Worm (Caenorhabditis elegans) whole organism, L1 larva: ENCODE results near the gene npr-21.

Experiments used
- C04F5.9 ChIP-seq: sonication (generic microtip); optimal IDR thresholded peaks from 2 replicates; lab custom pipeline; 2016; ENCODE audit warnings: missing genetic modification characterization, missing compliant biosample characterization
- Y116A8C.19 ChIP-seq: sonication (generic microtip); optimal IDR thresholded peaks from 2 replicates; lab custom pipeline; 2016; ENCODE audit warnings: missing compliant biosample characterization, missing genetic modification characterization, borderline replicate concordance
- aha-1 ChIP-seq: fragments of 150-350 bp; optimal IDR thresholded peaks from 2 replicates; lab custom pipeline; 2014; ENCODE audit warnings: missing biosample characterization, missing genetic modification characterization
- aly-2 ChIP-seq: fragments of 150-350 bp; optimal IDR thresholded peaks from 2 replicates; lab custom pipeline; 2014; ENCODE audit warnings: missing biosample characterization, missing genetic modification characterization
- ama-1 ChIP-seq: fragments of 150-350 bp; optimal IDR thresholded peaks from 2 replicates; lab custom pipeline; 2014
- ceh-63 ChIP-seq: fragments of 200-800 bp; sonication (Bioruptor generic); optimal IDR thresholded peaks from 2 replicates; lab custom pipeline; 2018; ENCODE audit warnings: mild to moderate bottlenecking, missing genetic modification characterization, missing compliant biosample characterization
- ceh-82 ChIP-seq, 3 experiments: fragments of 150-350 bp in 1 of 3; sonication (generic microtip) in 2 of 3; optimal IDR thresholded peaks; 2 replicates each; lab custom pipeline; 2014 to 2017; ENCODE audit warnings: missing biosample characterization in 3 of 3, missing genetic modification characterization in 3 of 3
- ceh-88 ChIP-seq: fragments of 200-800 bp; sonication (Bioruptor generic); IDR thresholded peaks from 2 replicates; pipeline ENCODE4 v1.3.6; 2022; ENCODE audit warnings: missing genetic modification characterization, missing compliant biosample characterization
- ceh-90 ChIP-seq: sonication (generic microtip); optimal IDR thresholded peaks from 2 replicates; lab custom pipeline; 2016; ENCODE audit warnings: missing genetic modification characterization, missing compliant biosample characterization
- dpl-1 ChIP-seq, 3 experiments: fragments of 150-350 bp in 2 of 3; sonication (generic microtip) in 1 of 3; optimal IDR thresholded peaks; 2 replicates each; lab custom pipeline; 2014 to 2017; ENCODE audit warnings: missing biosample characterization in 3 of 3, missing genetic modification characterization in 3 of 3, missing genetic modification reagents in 3 of 3
- efl-1 ChIP-seq, 4 experiments: fragments of 150-350 bp; optimal IDR thresholded peaks in 3 of 4; peaks in 1 of 4; 1 replicate in 1 of 4; 2 replicates in 3 of 4; lab custom pipeline; 2014; ENCODE audit warnings: missing biosample characterization in 2 of 4, missing genetic modification characterization in 2 of 4, missing genetic modification reagents in 2 of 4
- efl-3 ChIP-seq: fragments of 200-800 bp; sonication (Bioruptor generic); optimal IDR thresholded peaks from 2 replicates; lab custom pipeline; 2018; ENCODE audit warnings: mild to moderate bottlenecking, missing genetic modification characterization, missing compliant biosample characterization
- egl-13 ChIP-seq: sonication (generic microtip); optimal IDR thresholded peaks from 2 replicates; lab custom pipeline; 2016; ENCODE audit warnings: missing genotype, missing genetic modification reagents, missing genetic modification characterization, missing compliant biosample characterization
- elt-2 ChIP-seq: sonication (generic microtip); optimal IDR thresholded peaks from 2 replicates; lab custom pipeline; 2016; ENCODE audit warnings: missing genetic modification characterization, mild to moderate bottlenecking, inconsistent platforms, missing compliant biosample characterization, missing genetic modification reagents
- elt-3 ChIP-seq, 6 experiments: fragments of 150-350 bp in 1 of 6; sonication (generic microtip); optimal IDR thresholded peaks; 2 replicates each; lab custom pipeline; 2017 to 2018; ENCODE audit warnings: missing biosample characterization in 6 of 6, missing genetic modification characterization in 6 of 6, inconsistent platforms in 1 of 6
- ets-5 ChIP-seq: fragments of 200-800 bp; sonication (Bioruptor generic); IDR thresholded peaks from 2 replicates; pipeline ENCODE4 v1.3.6; 2022; ENCODE audit warnings: missing genetic modification characterization, missing compliant biosample characterization
- fkh-10 ChIP-seq: sonication (generic microtip); optimal IDR thresholded peaks from 2 replicates; lab custom pipeline; 2017; ENCODE audit warnings: missing biosample characterization, missing genetic modification reagents, missing genetic modification characterization
- fos-1 ChIP-seq: fragments of 150-350 bp; optimal IDR thresholded peaks from 2 replicates; lab custom pipeline; 2014; ENCODE audit warnings: missing biosample characterization, missing genetic modification characterization
- grh-1 ChIP-seq: fragments of 200-800 bp; sonication (Bioruptor generic); IDR thresholded peaks from 2 replicates; pipeline ENCODE4 v1.3.6; 2022; ENCODE audit warnings: missing genetic modification reagents, missing genetic modification characterization, missing compliant biosample characterization
- hpl-2 ChIP-seq: fragments of 150-350 bp; optimal IDR thresholded peaks from 2 replicates; lab custom pipeline; 2014; ENCODE audit warnings: missing biosample characterization, missing genetic modification reagents, missing genetic modification characterization
- isw-1 ChIP-seq: fragments of 200-800 bp; sonication (Bioruptor generic); IDR thresholded peaks from 2 replicates; pipeline ENCODE4 v1.3.6; 2022; ENCODE audit warnings: missing genetic modification characterization, missing compliant biosample characterization
- jun-1 ChIP-seq: fragments of 150-350 bp; optimal IDR thresholded peaks from 2 replicates; lab custom pipeline; 2014; ENCODE audit warnings: missing biosample characterization, missing genetic modification reagents, missing genetic modification characterization
- lin-13 ChIP-seq: fragments of 150-350 bp; optimal IDR thresholded peaks from 2 replicates; lab custom pipeline; 2014; ENCODE audit warnings: missing biosample characterization, missing genetic modification reagents, missing genetic modification characterization
- lin-14 ChIP-seq: fragments of 200-800 bp; sonication (Bioruptor generic); optimal IDR thresholded peaks from 2 replicates; lab custom pipeline; 2018; ENCODE audit warnings: mild to moderate bottlenecking, missing genetic modification characterization, moderate library complexity, missing compliant biosample characterization
- lin-15B ChIP-seq: fragments of 150-350 bp; sonication (generic microtip); optimal IDR thresholded peaks from 3 replicates; lab custom pipeline; 2014; ENCODE audit warnings: missing biosample characterization, missing genetic modification characterization
- lin-35 ChIP-seq, 2 experiments: fragments of 150-350 bp; optimal IDR thresholded peaks; 2 replicates each; lab custom pipeline; 2014; ENCODE audit warnings: missing biosample characterization in 2 of 2, missing genetic modification characterization in 2 of 2, missing genetic modification reagents in 2 of 2
- lin-39 ChIP-seq: fragments of 150-350 bp; optimal IDR thresholded peaks from 2 replicates; lab custom pipeline; 2014; ENCODE audit warnings: missing biosample characterization, missing genetic modification reagents, missing genetic modification characterization
- lir-3 ChIP-seq: sonication (generic microtip); optimal IDR thresholded peaks from 2 replicates; lab custom pipeline; 2016; ENCODE audit warnings: mild to moderate bottlenecking, missing genetic modification characterization, moderate library complexity, missing compliant biosample characterization; ENCODE audit not compliant: poor library complexity
- lsy-2 ChIP-seq, 2 experiments: fragments of 150-350 bp; optimal IDR thresholded peaks; 2 replicates each; lab custom pipeline; 2014; ENCODE audit warnings: missing biosample characterization in 2 of 2, missing genetic modification characterization in 2 of 2
- mab-9 ChIP-seq: fragments of 200-800 bp; sonication (Bioruptor generic); IDR thresholded peaks from 2 replicates; pipeline ENCODE4 v1.3.6; 2022; ENCODE audit warnings: missing genetic modification reagents, missing genetic modification characterization, missing compliant biosample characterization
- mep-1 ChIP-seq: fragments of 150-350 bp; optimal IDR thresholded peaks from 2 replicates; lab custom pipeline; 2014; ENCODE audit warnings: missing biosample characterization, missing genetic modification characterization
- nhr-12 ChIP-seq: sonication (generic microtip); optimal IDR thresholded peaks from 2 replicates; lab custom pipeline; 2017; ENCODE audit warnings: missing biosample characterization, missing genetic modification characterization
- nhr-19 ChIP-seq: fragments of 200-800 bp; sonication (Bioruptor generic); conservative IDR thresholded peaks from 2 replicates; pipeline ENCODE4 v1.3.6; 2022; ENCODE audit warnings: missing genetic modification characterization, missing compliant biosample characterization
- nhr-76 ChIP-seq: sonication (generic microtip); optimal IDR thresholded peaks from 2 replicates; lab custom pipeline; 2017; ENCODE audit warnings: missing biosample characterization, missing genetic modification characterization
- nhr-85 ChIP-seq: sonication (generic microtip); peaks from one replicate; lab custom pipeline; 2016; ENCODE audit warnings: missing genetic modification characterization, inconsistent platforms, missing compliant biosample characterization
- rnt-1 ChIP-seq: sonication (generic microtip); optimal IDR thresholded peaks from 2 replicates; lab custom pipeline; 2016; ENCODE audit warnings: mild to moderate bottlenecking, missing genetic modification characterization, moderate library complexity, missing compliant biosample characterization
- skn-1 ChIP-seq: fragments of 150-350 bp; optimal IDR thresholded peaks from 2 replicates; lab custom pipeline; 2014; ENCODE audit warnings: missing biosample characterization, missing genetic modification characterization
- snpc-4 ChIP-seq: fragments of 150-350 bp; optimal IDR thresholded peaks from 2 replicates; lab custom pipeline; 2014; ENCODE audit warnings: missing biosample characterization, missing genetic modification characterization
- sup-37 ChIP-seq: fragments of 200-800 bp; sonication (Bioruptor generic); optimal IDR thresholded peaks from 2 replicates; lab custom pipeline; 2018; ENCODE audit warnings: mild to moderate bottlenecking, missing genetic modification characterization, missing compliant biosample characterization
- tbx-2 ChIP-seq: sonication (generic microtip); optimal IDR thresholded peaks from 2 replicates; lab custom pipeline; 2016; ENCODE audit warnings: missing genetic modification characterization, missing compliant biosample characterization
- unc-130 ChIP-seq: fragments of 150-350 bp; optimal IDR thresholded peaks from 2 replicates; lab custom pipeline; 2017; ENCODE audit warnings: missing biosample characterization, missing genetic modification characterization, inconsistent platforms
- vab-15 ChIP-seq: sonication (generic microtip); optimal IDR thresholded peaks from 2 replicates; lab custom pipeline; 2017; ENCODE audit warnings: missing genotype, mild to moderate bottlenecking, missing genetic modification characterization, missing compliant biosample characterization
- xbp-1 ChIP-seq: sonication (generic microtip); optimal IDR thresholded peaks from 2 replicates; lab custom pipeline; 2016; ENCODE audit warnings: missing genetic modification characterization, missing compliant biosample characterization
- ztf-11 ChIP-seq, 2 experiments: sonication (generic microtip); optimal IDR thresholded peaks; 2 replicates each; lab custom pipeline; 2016 to 2017; ENCODE audit warnings: missing genetic modification characterization in 2 of 2, missing biosample characterization in 1 of 2, missing compliant biosample characterization in 1 of 2
- ztf-4 ChIP-seq: fragments of 150-350 bp; optimal IDR thresholded peaks from 2 replicates; lab custom pipeline; 2014; ENCODE audit warnings: missing biosample characterization, missing genetic modification characterization

Gene npr-21

ce11 chrX:17170401-17170800, 12.6 kb upstream of the npr-21 start:
- no peak for TF ChIP-seq jun-1 (tag; lab: Kevin White, UChicago)
- TF ChIP-seq ama-1: no peak
- no peak for TF ChIP-seq mep-1 (tag; lab: Kevin White, UChicago)
- TF ChIP-seq isw-1 (GFP tag; lab: Robert Waterston, UW): no peak
- no peak for TF ChIP-seq aha-1
- TF ChIP-seq C04F5.9 (tag; lab: Kevin White, UChicago): no peak
- TF ChIP-seq lin-39 (tag; lab: Kevin White, UChicago): no peak
- TF ChIP-seq aly-2 (tag; lab: Kevin White, UChicago): no peak
- TF ChIP-seq ceh-88 (GFP tag; lab: Robert Waterston, UW): no peak
- TF ChIP-seq tbx-2 (tag; lab: Kevin White, UChicago): no peak
- TF ChIP-seq sup-37: no peak
- TF ChIP-seq Y116A8C.19 (tag; lab: Kevin White, UChicago): no peak
- TF ChIP-seq lir-3: no peak
- no peak for TF ChIP-seq elt-3 (tag; optimal IDR thresholded peaks at IDR 0.05; lab: Kevin White, UChicago)
- TF ChIP-seq dpl-1 (GFP tag; optimal IDR thresholded peaks at IDR 0.05; lab: Kevin White, UChicago): no peak
- no peak for TF ChIP-seq grh-1 (GFP tag; lab: Robert Waterston, UW)

ce11 chrX:17168086-17168485, 10.3 kb upstream of the npr-21 start:
- TF ChIP-seq nhr-85 (tag; lab: Kevin White, UChicago) (peak; percentile 25), fkh-10 (GFP tag; lab: Kevin White, UChicago) (peak; percentile 24), lin-14 (peak; percentile 1), lin-39 (tag; lab: Kevin White, UChicago) (no peak), jun-1 (tag; lab: Kevin White, UChicago) (no peak), skn-1 (tag; lab: Kevin White, UChicago) (no peak), efl-1 (optimal IDR thresholded peaks at IDR 0.05; lab: Kevin White, UChicago) (no peak), efl-1 (GFP tag; optimal IDR thresholded peaks at IDR 0.05 in 1 of 2; lab: Kevin White, UChicago) (no peak), ceh-82 (tag; optimal IDR thresholded peaks at IDR 0.05; lab: Kevin White, UChicago) (no peak)

DNA sequence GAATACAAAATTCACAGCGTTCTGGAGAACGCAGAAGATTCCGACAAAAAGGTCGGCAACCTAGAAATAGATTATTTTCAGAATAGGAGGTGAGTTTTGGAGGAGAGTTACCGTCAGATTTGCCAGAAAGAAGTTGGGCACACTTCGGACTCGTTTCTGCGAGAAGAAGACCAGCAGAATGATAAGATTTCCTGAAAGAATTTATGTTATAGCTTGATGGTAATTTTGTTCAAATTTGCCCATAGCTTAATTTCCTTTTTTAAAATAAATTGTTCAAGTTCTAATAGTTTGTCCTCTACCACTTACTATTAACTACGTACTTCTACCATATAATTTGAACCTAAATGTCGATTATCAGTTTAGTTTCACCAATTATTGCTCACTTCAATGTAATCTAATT, 679 bp downstream of the npr-21 start:
- TF ChIP-seq ceh-88 (GFP tag; lab: Robert Waterston, UW) (no peak), lin-35 (GFP tag; optimal IDR thresholded peaks at IDR 0.05; lab: Kevin White, UChicago) (no peak), C04F5.9 (tag; lab: Kevin White, UChicago) (no peak), lin-14 (no peak), lin-39 (tag; lab: Kevin White, UChicago) (no peak), ztf-4 (tag; lab: Kevin White, UChicago) (no peak), rnt-1 (no peak), jun-1 (tag; lab: Kevin White, UChicago) (no peak), nhr-12 (no peak), nhr-76 (tag; lab: Kevin White, UChicago) (no peak), snpc-4 (tag; lab: Kevin White, UChicago) (no peak), egl-13 (no peak), ama-1 (no peak), ztf-11 (tag; optimal IDR thresholded peaks at IDR 0.05; lab: Kevin White, UChicago) (no peak), elt-2 (tag; lab: Kevin White, UChicago) (no peak)

DNA sequence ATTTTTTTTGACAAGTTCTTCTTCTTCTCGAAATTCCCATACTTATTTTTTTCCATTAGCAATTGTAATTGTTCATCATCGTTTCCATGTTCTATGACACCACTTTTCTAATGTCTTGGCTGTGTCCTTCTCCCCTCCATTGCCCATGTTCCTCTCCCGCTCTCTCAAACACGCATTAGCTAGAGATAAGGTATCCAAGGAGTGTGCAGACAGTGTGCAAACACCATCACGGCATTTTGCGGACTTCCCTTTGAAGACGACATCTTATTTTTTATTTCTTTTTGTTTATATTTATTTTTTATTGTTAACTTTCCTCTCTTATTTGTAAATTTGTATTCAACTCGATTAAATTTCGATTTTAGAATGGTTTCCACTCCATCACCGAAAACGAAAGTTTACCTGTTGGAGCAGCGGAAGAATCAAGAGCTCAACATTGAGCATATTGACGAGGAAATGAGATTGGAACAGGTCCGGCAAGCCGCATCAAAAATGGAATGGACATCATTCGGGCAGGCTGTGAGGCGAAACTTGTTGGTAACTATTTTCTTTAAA, 6.5 kb downstream of the npr-21 start, which contains the start of gene mdt-1.2:
Gene mdt-1.2 (plus strand): TSS at position 363 of the 552 bp plus-strand sequence.
- TF ChIP-seq nhr-19 (GFP tag; lab: Robert Waterston, UW) (peak; percentile 77), nhr-85 (tag; lab: Kevin White, UChicago) (peak; percentile 73), lin-13 (GFP tag; lab: Kevin White, UChicago) (peak; percentile 34), xbp-1 (tag; lab: Kevin White, UChicago) (peak; percentile 68), unc-130 (tag; lab: Kevin White, UChicago) (peak; percentile 93), sup-37 (no peak), lin-15B (tag; lab: Kevin White, UChicago) (no peak), hpl-2 (GFP tag; lab: Kevin White, UChicago) (no peak), nhr-12 (no peak), fos-1 (tag; lab: Kevin White, UChicago) (peak; percentile 33), lsy-2 (tag; optimal IDR thresholded peaks at IDR 0.05; lab: Kevin White, UChicago) (peak; percentile 76 to 78), ets-5 (no peak), lin-35 (GFP tag; optimal IDR thresholded peaks at IDR 0.05; lab: Kevin White, UChicago) (peak; percentile 46 to 77), ceh-63 (GFP tag; lab: Kevin White, UChicago) (no peak), efl-3 (GFP tag; lab: Kevin White, UChicago) (no peak), rnt-1 (peak; percentile 83), ceh-88 (GFP tag; lab: Robert Waterston, UW) (no peak), dpl-1 (GFP tag; optimal IDR thresholded peaks at IDR 0.05; lab: Kevin White, UChicago) (peak; percentile 61 to 72 (median 65)), vab-15 (no peak), ztf-4 (tag; lab: Kevin White, UChicago) (peak; percentile 44), lin-39 (tag; lab: Kevin White, UChicago) (no peak), ceh-90 (tag; lab: Kevin White, UChicago) (no peak), jun-1 (tag; lab: Kevin White, UChicago) (no peak), mab-9 (GFP tag; lab: Robert Waterston, UW) (no peak), Y116A8C.19 (tag; lab: Kevin White, UChicago) (no peak)
